Fruit fly (Drosophila melanogaster) whole organism: ENCODE data around the gene Spn31A.

ENCODE experiments used
- CG8478 ChIP-seq: fragments of >200 bp; optimal IDR thresholded peaks from 2 replicates; lab custom pipeline; 2018; ENCODE audit warnings: inconsistent platforms
- Dll ChIP-seq: fragments of >200 bp; optimal IDR thresholded peaks from 2 replicates; lab custom pipeline; 2017
- EcR ChIP-seq, 2 experiments: fragments of >200 bp; optimal IDR thresholded peaks; 2 replicates each; lab custom pipeline; 2017; ENCODE audit warnings: missing biosample characterization in 2 of 2, missing genetic modification characterization in 2 of 2, missing genetic modification reagents in 2 of 2
- pan ChIP-seq: fragments of >200 bp; optimal IDR thresholded peaks from 2 replicates; lab custom pipeline; 2017
- psq ChIP-seq: fragments of >200 bp; optimal IDR thresholded peaks from 2 replicates; lab custom pipeline; 2017
- usp ChIP-seq: fragments of >200 bp; optimal IDR thresholded peaks from 2 replicates; lab custom pipeline; 2017; ENCODE audit warnings: missing biosample characterization, missing genetic modification characterization, mixed read lengths

Gene Spn31A

dm6 chr2L:10093788-10094187, 33.2 kb downstream of the Spn31A start, which contains the start of gene CG34109:
Gene CG34109, plus strand, starts transcription at chr2L:10094088.
- no peak for TF ChIP-seq EcR (GFP tag; optimal IDR thresholded peaks at IDR 0.05; lab: Kevin White, UChicago)
- TF ChIP-seq pan (lab: Kevin White, UChicago): no peak
- TF ChIP-seq psq (lab: Kevin White, UChicago): no peak
- no peak for TF ChIP-seq CG8478 (lab: Kevin White, UChicago)
- TF ChIP-seq usp: no peak
- no peak for TF ChIP-seq Dll (lab: Kevin White, UChicago)

dm6 chr2L:10096127-10096526, 35.5 kb downstream of the Spn31A start:
- no peak for TF ChIP-seq Dll (lab: Kevin White, UChicago)
- TF ChIP-seq psq (lab: Kevin White, UChicago): no peak
- no peak for TF ChIP-seq EcR (GFP tag; optimal IDR thresholded peaks at IDR 0.05; lab: Kevin White, UChicago)

- TF ChIP-seq Dll (lab: Kevin White, UChicago): no peak
- no peak for TF ChIP-seq pan (lab: Kevin White, UChicago)
- no peak for TF ChIP-seq EcR (GFP tag; optimal IDR thresholded peaks at IDR 0.05; lab: Kevin White, UChicago)
- TF ChIP-seq psq (lab: Kevin White, UChicago): no peak
- no peak for TF ChIP-seq usp
- TF ChIP-seq CG8478 (lab: Kevin White, UChicago): no peak
Observed at dm6 chr2L:10108749-10109148, 48.1 kb downstream of the Spn31A start.
